Worm (Caenorhabditis elegans) whole organism, L1 larva: ENCODE data around the gene C49A9.1.

ENCODE experiments used
- C16A3.4 ChIP-seq: fragments of 150-350 bp; optimal IDR thresholded peaks from 2 replicates; lab custom pipeline; 2014; ENCODE audit warnings: missing biosample characterization, missing genetic modification characterization
- aha-1 ChIP-seq: fragments of 150-350 bp; optimal IDR thresholded peaks from 2 replicates; lab custom pipeline; 2014; ENCODE audit warnings: missing biosample characterization, missing genetic modification characterization
- alr-1 ChIP-seq: fragments of 200-800 bp; sonication (Bioruptor generic); optimal IDR thresholded peaks from 2 replicates; lab custom pipeline; 2018; ENCODE audit warnings: borderline replicate concordance, mild to moderate bottlenecking, missing genetic modification characterization, missing compliant biosample characterization
- aly-2 ChIP-seq: fragments of 150-350 bp; optimal IDR thresholded peaks from 2 replicates; lab custom pipeline; 2014; ENCODE audit warnings: missing biosample characterization, missing genetic modification characterization
- ama-1 ChIP-seq: fragments of 150-350 bp; optimal IDR thresholded peaks from 2 replicates; lab custom pipeline; 2014
- blmp-1 ChIP-seq: fragments of 150-350 bp; optimal IDR thresholded peaks from 2 replicates; lab custom pipeline; 2014; ENCODE audit warnings: missing biosample characterization, missing genetic modification characterization
- ceh-63 ChIP-seq: fragments of 200-800 bp; sonication (Bioruptor generic); optimal IDR thresholded peaks from 2 replicates; lab custom pipeline; 2018; ENCODE audit warnings: mild to moderate bottlenecking, missing genetic modification characterization, missing compliant biosample characterization
- ceh-82 ChIP-seq, 3 experiments: fragments of 150-350 bp in 1 of 3; sonication (generic microtip) in 2 of 3; optimal IDR thresholded peaks; 2 replicates each; lab custom pipeline; 2014 to 2017; ENCODE audit warnings: missing biosample characterization in 3 of 3, missing genetic modification characterization in 3 of 3
- ceh-90 ChIP-seq: sonication (generic microtip); optimal IDR thresholded peaks from 2 replicates; lab custom pipeline; 2016; ENCODE audit warnings: missing genetic modification characterization, missing compliant biosample characterization
- efl-3 ChIP-seq: fragments of 200-800 bp; sonication (Bioruptor generic); optimal IDR thresholded peaks from 2 replicates; lab custom pipeline; 2018; ENCODE audit warnings: mild to moderate bottlenecking, missing genetic modification characterization, missing compliant biosample characterization
- egl-27 ChIP-seq, 2 experiments: fragments of 150-350 bp in 1 of 2; sonication (generic microtip); optimal IDR thresholded peaks; 3 replicates each; lab custom pipeline; 2017 to 2018; ENCODE audit warnings: missing biosample characterization in 2 of 2, missing genetic modification characterization in 2 of 2, missing genetic modification reagents in 2 of 2
- ets-5 ChIP-seq: fragments of 200-800 bp; sonication (Bioruptor generic); IDR thresholded peaks from 2 replicates; pipeline ENCODE4 v1.3.6; 2022; ENCODE audit warnings: missing genetic modification characterization, missing compliant biosample characterization
- fos-1 ChIP-seq: fragments of 150-350 bp; optimal IDR thresholded peaks from 2 replicates; lab custom pipeline; 2014; ENCODE audit warnings: missing biosample characterization, missing genetic modification characterization
- hpl-2 ChIP-seq: fragments of 150-350 bp; optimal IDR thresholded peaks from 2 replicates; lab custom pipeline; 2014; ENCODE audit warnings: missing biosample characterization, missing genetic modification reagents, missing genetic modification characterization
- irx-1 ChIP-seq: sonication (generic microtip); optimal IDR thresholded peaks from 2 replicates; lab custom pipeline; 2016; ENCODE audit warnings: missing genetic modification characterization, missing compliant biosample characterization
- isw-1 ChIP-seq: fragments of 200-800 bp; sonication (Bioruptor generic); IDR thresholded peaks from 2 replicates; pipeline ENCODE4 v1.3.6; 2022; ENCODE audit warnings: missing genetic modification characterization, missing compliant biosample characterization
- jun-1 ChIP-seq: fragments of 150-350 bp; optimal IDR thresholded peaks from 2 replicates; lab custom pipeline; 2014; ENCODE audit warnings: missing biosample characterization, missing genetic modification reagents, missing genetic modification characterization
- lin-15B ChIP-seq: fragments of 150-350 bp; sonication (generic microtip); optimal IDR thresholded peaks from 3 replicates; lab custom pipeline; 2014; ENCODE audit warnings: missing biosample characterization, missing genetic modification characterization
- lir-3 ChIP-seq: sonication (generic microtip); optimal IDR thresholded peaks from 2 replicates; lab custom pipeline; 2016; ENCODE audit warnings: mild to moderate bottlenecking, missing genetic modification characterization, moderate library complexity, missing compliant biosample characterization; ENCODE audit not compliant: poor library complexity
- mef-2 ChIP-seq: fragments of 150-350 bp; optimal IDR thresholded peaks from 2 replicates; lab custom pipeline; 2014; ENCODE audit warnings: missing biosample characterization, missing genetic modification characterization
- mep-1 ChIP-seq: fragments of 150-350 bp; optimal IDR thresholded peaks from 2 replicates; lab custom pipeline; 2014; ENCODE audit warnings: missing biosample characterization, missing genetic modification characterization
- nhr-11 ChIP-seq: fragments of 150-350 bp; optimal IDR thresholded peaks from 2 replicates; lab custom pipeline; 2014; ENCODE audit warnings: missing biosample characterization, missing genetic modification characterization
- nhr-12 ChIP-seq: sonication (generic microtip); optimal IDR thresholded peaks from 2 replicates; lab custom pipeline; 2017; ENCODE audit warnings: missing biosample characterization, missing genetic modification characterization
- nhr-19 ChIP-seq: fragments of 200-800 bp; sonication (Bioruptor generic); conservative IDR thresholded peaks from 2 replicates; pipeline ENCODE4 v1.3.6; 2022; ENCODE audit warnings: missing genetic modification characterization, missing compliant biosample characterization
- nhr-20 ChIP-seq: sonication (generic microtip); optimal IDR thresholded peaks from 2 replicates; lab custom pipeline; 2016; ENCODE audit warnings: mild to moderate bottlenecking, missing genetic modification characterization, missing compliant biosample characterization
- nhr-237 ChIP-seq: fragments of 150-350 bp; optimal IDR thresholded peaks from 2 replicates; lab custom pipeline; 2014; ENCODE audit warnings: missing biosample characterization, missing genetic modification characterization
- nhr-28 ChIP-seq: fragments of 150-350 bp; optimal IDR thresholded peaks from 2 replicates; lab custom pipeline; 2014; ENCODE audit warnings: missing biosample characterization, missing genetic modification characterization
- nhr-47 ChIP-seq: sonication (generic microtip); optimal IDR thresholded peaks from 2 replicates; lab custom pipeline; 2016; ENCODE audit warnings: mild to moderate bottlenecking, missing genetic modification characterization, moderate library complexity, missing compliant biosample characterization
- nhr-77 ChIP-seq: fragments of 150-350 bp; optimal IDR thresholded peaks from 2 replicates; lab custom pipeline; 2014; ENCODE audit warnings: missing biosample characterization, missing genetic modification characterization
- nhr-85 ChIP-seq: sonication (generic microtip); peaks from one replicate; lab custom pipeline; 2016; ENCODE audit warnings: missing genetic modification characterization, inconsistent platforms, missing compliant biosample characterization
- nhr-90 ChIP-seq: sonication (generic microtip); optimal IDR thresholded peaks from 2 replicates; lab custom pipeline; 2016; ENCODE audit warnings: mild to moderate bottlenecking, missing genetic modification characterization, missing compliant biosample characterization; ENCODE audit not compliant: poor library complexity
- pag-3 ChIP-seq: sonication (generic microtip); optimal IDR thresholded peaks from 2 replicates; lab custom pipeline; 2017; ENCODE audit warnings: missing genetic modification characterization, mild to moderate bottlenecking, missing compliant biosample characterization, antibody characterized with exemption, borderline replicate concordance; ENCODE audit not compliant: insufficient read depth
- pax-3 ChIP-seq: fragments of 200-800 bp; sonication (Bioruptor generic); optimal IDR thresholded peaks from 2 replicates; lab custom pipeline; 2018; ENCODE audit warnings: mild to moderate bottlenecking, missing genetic modification characterization, moderate library complexity, missing compliant biosample characterization
- pqm-1 ChIP-seq: sonication (generic microtip); optimal IDR thresholded peaks from 3 replicates; lab custom pipeline; 2017; ENCODE audit warnings: missing biosample characterization, missing genetic modification characterization
- skn-1 ChIP-seq: fragments of 150-350 bp; optimal IDR thresholded peaks from 2 replicates; lab custom pipeline; 2014; ENCODE audit warnings: missing biosample characterization, missing genetic modification characterization
- snpc-4 ChIP-seq: fragments of 150-350 bp; optimal IDR thresholded peaks from 2 replicates; lab custom pipeline; 2014; ENCODE audit warnings: missing biosample characterization, missing genetic modification characterization
- snu-23 ChIP-seq: sonication (generic microtip); optimal IDR thresholded peaks from 2 replicates; lab custom pipeline; 2016; ENCODE audit warnings: missing genetic modification characterization, missing compliant biosample characterization
- sox-4 ChIP-seq: sonication (generic microtip); optimal IDR thresholded peaks from 2 replicates; lab custom pipeline; 2016; ENCODE audit warnings: missing genetic modification characterization, missing compliant biosample characterization
- sptf-1 ChIP-seq: fragments of 150-350 bp; optimal IDR thresholded peaks from 2 replicates; lab custom pipeline; 2014; ENCODE audit warnings: missing biosample characterization, missing genetic modification characterization
- sup-37 ChIP-seq: fragments of 200-800 bp; sonication (Bioruptor generic); optimal IDR thresholded peaks from 2 replicates; lab custom pipeline; 2018; ENCODE audit warnings: mild to moderate bottlenecking, missing genetic modification characterization, missing compliant biosample characterization
- unc-62 ChIP-seq: fragments of 150-350 bp; optimal IDR thresholded peaks from 2 replicates; lab custom pipeline; 2014; ENCODE audit warnings: missing biosample characterization, missing genetic modification reagents, missing genetic modification characterization
- zip-4 ChIP-seq: fragments of 200-800 bp; sonication (Bioruptor generic); optimal IDR thresholded peaks from 2 replicates; lab custom pipeline; 2018; ENCODE audit warnings: mild to moderate bottlenecking, missing genetic modification characterization, moderate library complexity, missing compliant biosample characterization
- ztf-11 ChIP-seq, 2 experiments: sonication (generic microtip); optimal IDR thresholded peaks; 2 replicates each; lab custom pipeline; 2016 to 2017; ENCODE audit warnings: missing genetic modification characterization in 2 of 2, missing biosample characterization in 1 of 2, missing compliant biosample characterization in 1 of 2
- ztf-4 ChIP-seq: fragments of 150-350 bp; optimal IDR thresholded peaks from 2 replicates; lab custom pipeline; 2014; ENCODE audit warnings: missing biosample characterization, missing genetic modification characterization

Gene C49A9.1

ce11 chrIV:6206294-6206776 is 21.7 kb upstream of the C49A9.1 start, which contains the start of gene C49A9.10 (continued):
- no peak for TF ChIP-seq unc-62
- no peak for TF ChIP-seq pqm-1
- peak; percentile 97 for TF ChIP-seq pax-3 (tag; lab: Kevin White, UChicago)
- peak; percentile 85 for TF ChIP-seq isw-1 (GFP tag; lab: Robert Waterston, UW)
- no peak for TF ChIP-seq egl-27 (tag; optimal IDR thresholded peaks at IDR 0.05; lab: Kevin White, UChicago)
- TF ChIP-seq aly-2 (tag; lab: Kevin White, UChicago): peak; percentile 9
- TF ChIP-seq irx-1: peak; percentile 98
- peak; percentile 94 for TF ChIP-seq nhr-20 (tag; lab: Kevin White, UChicago)
- peak; percentile 99 for TF ChIP-seq lir-3
- TF ChIP-seq ama-1: no peak
- no peak for TF ChIP-seq ets-5
- TF ChIP-seq nhr-11 (tag; lab: Kevin White, UChicago): peak; percentile 28
- peak; percentile 45 for TF ChIP-seq efl-3 (GFP tag; lab: Kevin White, UChicago)
- peak; percentile 53 for TF ChIP-seq jun-1 (tag; lab: Kevin White, UChicago)
- TF ChIP-seq skn-1: peak; percentile 79
- peak; percentile 97 for TF ChIP-seq sox-4
- TF ChIP-seq nhr-85 (tag; lab: Kevin White, UChicago): peak; percentile 97
- peak; percentile 89 for TF ChIP-seq nhr-19 (GFP tag; lab: Robert Waterston, UW)
- TF ChIP-seq ztf-4 (tag; lab: Kevin White, UChicago): peak; percentile 42
- TF ChIP-seq ceh-63 (GFP tag; lab: Kevin White, UChicago): no peak
- TF ChIP-seq C16A3.4 (tag; lab: Kevin White, UChicago): peak; percentile 63
- no peak for TF ChIP-seq nhr-12 (tag; lab: Kevin White, UChicago)
- peak; percentile 84 for TF ChIP-seq mep-1 (tag; lab: Kevin White, UChicago)
- peak; percentile 97 for TF ChIP-seq nhr-90 (tag; lab: Kevin White, UChicago)
- TF ChIP-seq snpc-4: peak; percentile 70
- peak; percentile 47 for TF ChIP-seq hpl-2 (GFP tag; lab: Kevin White, UChicago)
- TF ChIP-seq pag-3 (tag; lab: Kevin White, UChicago): no peak
- peak; percentile 91 for TF ChIP-seq snu-23 (GFP tag; lab: Kevin White, UChicago)
- TF ChIP-seq ceh-82 (tag; optimal IDR thresholded peaks at IDR 0.05; lab: Kevin White, UChicago): peak; percentile 80 to 84 (median 83)
- TF ChIP-seq sptf-1: no peak
- peak; percentile 97 for TF ChIP-seq nhr-47
- peak in 1 of 2 experiments; percentile 98 for TF ChIP-seq ztf-11 (tag; optimal IDR thresholded peaks at IDR 0.05; lab: Kevin White, UChicago)
- TF ChIP-seq blmp-1 (tag; lab: Kevin White, UChicago): peak; percentile 27
- TF ChIP-seq sup-37 (GFP tag; lab: Kevin White, UChicago): peak; percentile 86
- no peak for TF ChIP-seq nhr-237 (tag; lab: Kevin White, UChicago)
- peak; percentile 80 for TF ChIP-seq zip-4 (GFP tag; lab: Kevin White, UChicago)
- peak; percentile 41 for TF ChIP-seq mef-2 (tag; lab: Kevin White, UChicago)
- TF ChIP-seq nhr-77 (tag; lab: Kevin White, UChicago): peak; percentile 2
- TF ChIP-seq lin-15B (tag; lab: Kevin White, UChicago): peak; percentile 65
- peak; percentile 98 for TF ChIP-seq ceh-90 (tag; lab: Kevin White, UChicago)
- TF ChIP-seq nhr-28 (tag; lab: Kevin White, UChicago): no peak
- TF ChIP-seq, all 84 proteins: peak for 65

- TF ChIP-seq aha-1 (no peak), mef-2 (tag; lab: Kevin White, UChicago) (no peak), alr-1 (tag; lab: Kevin White, UChicago) (no peak), fos-1 (tag; lab: Kevin White, UChicago) (no peak)
- TF ChIP-seq, all 84 proteins: peak for 0
Measured at ce11 chrIV:6209337-6209736, 18.7 kb upstream of the C49A9.1 start.
